Fruit fly (Drosophila melanogaster): ENCODE data around the gene CG32756.

Gene CG32756

dm6 chrX:5995951-5996350 is 50.5 kb downstream of the CG32756 start (continued):
- no peak for TF ChIP-seq chm (GFP tag; IDR thresholded peaks at IDR 0.05)
- no peak for TF ChIP-seq GATAe (GFP tag; conservative IDR thresholded peaks at IDR 0.05)
- no peak for TF ChIP-seq CG14667 (GFP tag; IDR thresholded peaks at IDR 0.05)
- no peak for TF ChIP-seq Poxn (GFP tag; IDR thresholded peaks at IDR 0.05)
- no peak for TF ChIP-seq Deaf1 (tag; optimal IDR thresholded peaks at IDR 0.05)
- TF ChIP-seq CG15696 (tag; optimal IDR thresholded peaks at IDR 0.05) = peak; percentile 8
- TF ChIP-seq Mad (GFP tag; optimal IDR thresholded peaks at IDR 0.05) = no peak
- TF ChIP-seq CG8924 (tag; optimal IDR thresholded peaks at IDR 0.05) = peak; percentile 35
- TF ChIP-seq CG30431 (GFP tag; optimal IDR thresholded peaks at IDR 0.05) = no peak
- no peak for TF ChIP-seq CG12104 (GFP tag; optimal IDR thresholded peaks at IDR 0.05)
- no peak for TF ChIP-seq Hmx (GFP tag; optimal IDR thresholded peaks at IDR 0.05)
- TF ChIP-seq CG7963 (GFP tag; IDR thresholded peaks at IDR 0.05; ENCODE audit: partially characterized antibody) = no peak
- no peak for TF ChIP-seq odd (GFP tag; optimal IDR thresholded peaks at IDR 0.05)
- TF ChIP-seq emc (GFP tag; optimal IDR thresholded peaks at IDR 0.05) = no peak
- no peak for TF ChIP-seq CG9817 (tag; optimal IDR thresholded peaks at IDR 0.05)
- no peak for TF ChIP-seq Drgx (GFP tag; IDR thresholded peaks at IDR 0.05)
- TF ChIP-seq zen2 (GFP tag; IDR thresholded peaks at IDR 0.05; ENCODE audit: partially characterized antibody) = no peak
- 0 out of 3 replicates have a peak, but pooled peaks have one; percentile 30 for TF ChIP-seq CG11695 (GFP tag; IDR thresholded peaks at IDR 0.05)
- 0 out of 2 replicates have a peak, but pooled peaks have one; percentile 29 for TF ChIP-seq slbo (GFP tag; IDR thresholded peaks at IDR 0.05)
- TF ChIP-seq cg (GFP tag; optimal IDR thresholded peaks at IDR 0.05) = no peak
- TF ChIP-seq Sry-δ (GFP tag; optimal IDR thresholded peaks at IDR 0.05) = no peak
- TF ChIP-seq CG10959 (GFP tag; IDR thresholded peaks at IDR 0.05) = peak; percentile 57; the same call in 1 of the 2 replicates
- no peak for TF ChIP-seq PHDP (tag; optimal IDR thresholded peaks at IDR 0.05)
- no peak for TF ChIP-seq inv (GFP tag; IDR thresholded peaks at IDR 0.05; ENCODE audit: partially characterized antibody)
- TF ChIP-seq pros (GFP tag; optimal IDR thresholded peaks at IDR 0.05) = no peak
- no peak for TF ChIP-seq dimm (GFP tag; IDR thresholded peaks at IDR 0.05)
- no peak for TF ChIP-seq CG1647 (GFP tag; optimal IDR thresholded peaks at IDR 0.05)
- TF ChIP-seq onecut (GFP tag; IDR thresholded peaks at IDR 0.05) = no peak
- no peak for TF ChIP-seq Sox100B (GFP tag; optimal IDR thresholded peaks at IDR 0.05)
- TF ChIP-seq CG11504 (tag; optimal IDR thresholded peaks at IDR 0.05) = peak; percentile 52
- TF ChIP-seq CG6254 (GFP tag; optimal IDR thresholded peaks at IDR 0.05) = no peak
- TF ChIP-seq bsh (GFP tag; optimal IDR thresholded peaks at IDR 0.05) = peak in 1 of 2 experiments; percentile 54
- no peak for TF ChIP-seq usp (GFP tag; optimal IDR thresholded peaks at IDR 0.05)
- peak; percentile 31 for TF ChIP-seq CG8388 (GFP tag; optimal IDR thresholded peaks at IDR 0.05)
- TF ChIP-seq phol (tag; optimal IDR thresholded peaks at IDR 0.05) = peak; percentile 44
- no peak for TF ChIP-seq CG1529 (GFP tag; optimal IDR thresholded peaks at IDR 0.05)
- TF ChIP-seq Asciz (GFP tag; optimal IDR thresholded peaks at IDR 0.05) = no peak
- TF ChIP-seq CG12769 (tag; optimal IDR thresholded peaks at IDR 0.05) = no peak
- no peak for TF ChIP-seq zf30C (GFP tag; optimal IDR thresholded peaks at IDR 0.05)
- TF ChIP-seq Mrtf (GFP tag; IDR thresholded peaks at IDR 0.05) = no peak
- no peak for TF ChIP-seq Max (GFP tag; optimal IDR thresholded peaks at IDR 0.05)
- TF ChIP-seq croc (GFP tag; conservative IDR thresholded peaks at IDR 0.05) = no peak
- no peak for TF ChIP-seq nau (GFP tag; optimal IDR thresholded peaks at IDR 0.05)
- TF ChIP-seq Lim3 (GFP tag; IDR thresholded peaks at IDR 0.05) = no peak
- TF ChIP-seq sug (tag; optimal IDR thresholded peaks at IDR 0.05) = no peak
- TF ChIP-seq gt (GFP tag; IDR thresholded peaks at IDR 0.05) = no peak
- TF ChIP-seq CG11696 (GFP tag; IDR thresholded peaks at IDR 0.05) = no peak
- TF ChIP-seq bcd (GFP tag; optimal IDR thresholded peaks at IDR 0.05) = no peak
- TF ChIP-seq crc (GFP tag; optimal IDR thresholded peaks at IDR 0.05) = no peak
- no peak for TF ChIP-seq toy (GFP tag; IDR thresholded peaks at IDR 0.05)
- TF ChIP-seq CG9215 (GFP tag; IDR thresholded peaks at IDR 0.05) = no peak
- no peak for TF ChIP-seq Vsx1 (GFP tag; optimal IDR thresholded peaks at IDR 0.05)
